Fruit fly (Drosophila melanogaster): ENCODE results near the gene mRpL44.

DNA sequence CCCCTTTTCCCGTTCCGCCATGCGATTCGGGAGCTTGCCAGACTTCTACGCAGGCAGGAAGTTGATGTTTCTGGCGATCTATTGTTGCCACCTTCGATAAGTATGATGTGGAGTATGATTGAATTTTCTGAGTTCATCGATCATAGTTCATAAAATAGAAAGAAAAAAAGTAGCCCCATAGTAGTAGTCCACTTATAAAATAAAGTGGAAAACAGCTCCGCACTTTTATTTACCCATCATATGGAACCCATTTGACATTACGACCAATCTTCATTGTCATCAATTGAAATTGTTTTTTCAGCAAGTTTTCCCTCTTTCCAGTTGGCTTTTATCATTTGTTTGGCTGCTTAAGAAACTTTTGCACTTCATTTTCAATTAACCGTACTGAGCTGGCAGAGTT, 43.3 kb downstream of the mRpL44 start, which contains the start of gene CG12147:
- TF ChIP-seq CTCF (optimal IDR thresholded peaks at IDR 0.05) (no peak), CG8478 (optimal IDR thresholded peaks at IDR 0.05) (no peak)

Data from S2 (cell line).